Worm (Caenorhabditis elegans): ENCODE results near the gene mrps-18.C.

mrps-18.C gene

DNA sequence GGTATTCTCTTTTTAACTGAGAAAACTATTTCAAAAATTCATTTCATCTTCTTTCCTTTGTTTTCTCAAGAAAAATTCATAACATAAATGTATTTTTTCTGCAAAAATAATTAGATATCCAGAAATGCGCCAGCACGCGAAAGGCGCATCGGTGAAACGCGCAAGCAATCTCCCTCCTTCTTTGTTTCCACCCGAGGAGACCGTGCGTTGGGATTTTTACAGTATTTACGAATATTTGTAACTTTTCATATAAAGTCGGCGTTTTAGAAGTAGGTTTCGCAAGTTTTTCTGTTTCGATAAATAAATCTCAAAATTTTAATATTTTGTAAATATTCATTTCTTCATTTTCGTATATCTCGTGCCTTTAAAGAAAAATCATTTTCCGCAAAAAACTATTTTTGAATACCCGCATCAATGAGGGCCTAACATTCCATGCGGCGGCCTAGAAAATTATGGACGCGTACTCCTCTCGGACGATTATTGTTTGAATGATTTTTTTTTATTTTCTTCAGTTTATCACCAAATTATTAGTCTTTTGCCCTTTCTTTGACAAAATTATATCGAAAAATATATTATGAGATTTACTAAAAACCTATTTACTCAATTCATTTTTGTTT lies 40.5 kb downstream of the mrps-18.C start, which contains the start of gene ssup-72:
ssup-72 (plus strand) TSS at position 181 of the 617 bp plus-strand sequence.
- TF ChIP-seq Y48G9A.11 (GFP tag; IDR thresholded peaks at IDR 0.05) (no peak), snpc-1.2 (GFP tag; IDR thresholded peaks at IDR 0.05) (no peak), ZK337.2 (GFP tag; IDR thresholded peaks at IDR 0.05) (peak; percentile 43; the same call in 1 of the 2 replicates), spr-3 (GFP tag; optimal IDR thresholded peaks at IDR 0.05) (no peak), ZK546.5 (tag; optimal IDR thresholded peaks at IDR 0.05) (no peak), skn-1 (tag; optimal IDR thresholded peaks at IDR 0.05) (no peak), gei-8 (GFP tag; optimal IDR thresholded peaks at IDR 0.05) (no peak), mdt-29 (GFP tag; IDR thresholded peaks at IDR 0.05) (no peak), daf-12 (tag; optimal IDR thresholded peaks at IDR 0.05) (no peak), ztf-11 (tag; optimal IDR thresholded peaks at IDR 0.05) (no peak), duxl-1 (tag; optimal IDR thresholded peaks at IDR 0.05; ENCODE audit: poor library complexity) (no peak), ceh-20 (GFP tag; IDR thresholded peaks at IDR 0.05) (no peak), pha-4 (GFP tag; IDR thresholded peaks at IDR 0.05) (no peak), pha-4 (tag; optimal IDR thresholded peaks at IDR 0.05) (no peak), unc-62 (GFP tag; optimal IDR thresholded peaks at IDR 0.05 in 1 of 2) (no peak), unc-62 (tag; optimal IDR thresholded peaks at IDR 0.05) (no peak), daf-19 (GFP tag; conservative IDR thresholded peaks at IDR 0.05) (no peak), lim-7 (GFP tag; IDR thresholded peaks at IDR 0.05) (no peak), F10B5.3 (tag; optimal IDR thresholded peaks at IDR 0.05) (no peak), daf-8 (GFP tag; IDR thresholded peaks at IDR 0.05) (no peak), madf-9 (GFP tag; conservative IDR thresholded peaks at IDR 0.05) (no peak; the same call in 1 of the 2 replicates), hlh-11 (tag; optimal IDR thresholded peaks at IDR 0.05) (peak; percentile 6), mdl-1 (tag; optimal IDR thresholded peaks at IDR 0.05) (peak in 1 of 2 experiments; percentile 32), nhr-25 (tag; optimal IDR thresholded peaks at IDR 0.05; ENCODE audit: borderline replicate concordance, insufficient read depth) (no peak), nhr-77 (tag; optimal IDR thresholded peaks at IDR 0.05) (no peak), zag-1 (tag; optimal IDR thresholded peaks at IDR 0.05) (no peak), fos-1 (tag; optimal IDR thresholded peaks at IDR 0.05) (no peak), hif-1 (tag; optimal IDR thresholded peaks at IDR 0.05) (peak in 1 of 2 experiments; percentile 77), F37D6.2 (tag; optimal IDR thresholded peaks at IDR 0.05) (no peak), vab-7 (GFP tag; IDR thresholded peaks at IDR 0.05) (no peak), nhr-6 (tag; optimal IDR thresholded peaks at IDR 0.05) (no peak), ama-1 (optimal IDR thresholded peaks at IDR 0.05) (no peak), php-3 (GFP tag; IDR thresholded peaks at IDR 0.05) (no peak), ceh-28 (tag; optimal IDR thresholded peaks at IDR 0.05) (no peak), lsy-2 (tag; optimal IDR thresholded peaks at IDR 0.05) (peak in 1 of 2 experiments; percentile 84), zip-2 (tag; optimal IDR thresholded peaks at IDR 0.05) (no peak), nhr-48 (tag; optimal IDR thresholded peaks at IDR 0.05) (peak; percentile 36), egl-43 (GFP tag; IDR thresholded peaks at IDR 0.05) (no peak), R02D3.7 (tag; optimal IDR thresholded peaks at IDR 0.05) (no peak), mes-2 (tag; optimal IDR thresholded peaks at IDR 0.05; ENCODE audit: poor library complexity, severe bottlenecking) (peak; percentile 98), nhr-111 (GFP tag; optimal IDR thresholded peaks at IDR 0.05) (no peak), lin-38 (GFP tag; IDR thresholded peaks at IDR 0.05) (no peak), dve-1 (tag; optimal IDR thresholded peaks at IDR 0.05; ENCODE audit: insufficient read depth) (peak; percentile 39), nhr-42 (GFP tag; IDR thresholded peaks at IDR 0.05) (no peak), lin-15B (tag; optimal IDR thresholded peaks at IDR 0.05) (no peak), zip-11 (GFP tag; IDR thresholded peaks at IDR 0.05) (no peak), F26F4.8 (GFP tag; conservative IDR thresholded peaks at IDR 0.05) (no peak), D1046.2 (GFP tag; IDR thresholded peaks at IDR 0.05) (no peak), lin-39 (tag; optimal IDR thresholded peaks at IDR 0.05) (no peak), lir-3 (tag; optimal IDR thresholded peaks at IDR 0.05) (no peak), sdz-12 (GFP tag; optimal IDR thresholded peaks at IDR 0.05) (no peak)

Data from whole organism, L4 larva.